Fruit fly (Drosophila melanogaster): ENCODE results near the gene CG10336.
A peak's percentile ranks its signal among the peaks of the same experiment; 100 is the strongest.

CG10336 gene

dm6 chr2L:18676948-18677820 is 12.1 kb upstream of the CG10336 start, which contains the start of the genes Mst36Fa and CG31751:
Gene Mst36Fa (minus strand): TSS chr2L:18676998.
Gene CG31751 (plus strand): TSS chr2L:18677221.
- peak; percentile 4 for TF ChIP-seq CG17801 (GFP tag; optimal IDR thresholded peaks at IDR 0.05; ENCODE audit: partially characterized antibody)

- no peak for TF ChIP-seq CG17801 (GFP tag; optimal IDR thresholded peaks at IDR 0.05; ENCODE audit: partially characterized antibody)
Observed at dm6 chr2L:18677910-18678639, 11.3 kb upstream of the CG10336 start.

dm6 chr2L:18681903-18682302 is 7.4 kb upstream of the CG10336 start, which contains the start of gene tos:
Gene tos (minus strand): TSS chr2L:18682075.
- no peak for TF ChIP-seq CG17801 (GFP tag; optimal IDR thresholded peaks at IDR 0.05; ENCODE audit: partially characterized antibody)

dm6 chr2L:18687827-18688226 is 1.5 kb upstream of the CG10336 start:
- no peak for TF ChIP-seq CG17801 (GFP tag; optimal IDR thresholded peaks at IDR 0.05; ENCODE audit: partially characterized antibody)

- peak; percentile 0 for TF ChIP-seq CG17801 (GFP tag; optimal IDR thresholded peaks at IDR 0.05; ENCODE audit: partially characterized antibody)
Observed at dm6 chr2L:18688646-18689296, 557 bp upstream of the CG10336 start, which contains the start of gene msl-1. Gene msl-1 (minus strand): TSS chr2L:18688800.

- peak; percentile 94 for TF ChIP-seq CG17801 (GFP tag; optimal IDR thresholded peaks at IDR 0.05; ENCODE audit: partially characterized antibody)
Observed at dm6 chr2L:18693877-18694723, 4.8 kb downstream of the CG10336 start.

dm6 chr2L:18694724-18695105 is 5.4 kb downstream of the CG10336 start:
- TF ChIP-seq CG17801 (GFP tag; optimal IDR thresholded peaks at IDR 0.05; ENCODE audit: partially characterized antibody): no peak

- TF ChIP-seq CG17801 (GFP tag; optimal IDR thresholded peaks at IDR 0.05; ENCODE audit: partially characterized antibody): peak; percentile 68
Observed at dm6 chr2L:18695404-18695804, 6.1 kb downstream of the CG10336 start, which contains the start of the genes CG10383 and CG10338. Gene CG10383 (minus strand): TSS chr2L:18695602. Gene CG10338 (plus strand): TSS chr2L:18695664.

- peak; percentile 10 for TF ChIP-seq CG17801 (GFP tag; optimal IDR thresholded peaks at IDR 0.05; ENCODE audit: partially characterized antibody)
Observed at dm6 chr2L:18698559-18699130, 9.3 kb downstream of the CG10336 start, which contains the start of gene CG10341. Gene CG10341 (plus strand): TSS chr2L:18698714.

- peak; percentile 69 for TF ChIP-seq CG17801 (GFP tag; optimal IDR thresholded peaks at IDR 0.05; ENCODE audit: partially characterized antibody)
Observed at dm6 chr2L:18702721-18703488, 13.6 kb downstream of the CG10336 start, which contains the start of the genes CG10376 and CG10343. Gene CG10376 (minus strand): TSS chr2L:18703105. Gene CG10343 (plus strand): TSS chr2L:18703473.

- peak; percentile 73 for TF ChIP-seq CG17801 (GFP tag; optimal IDR thresholded peaks at IDR 0.05; ENCODE audit: partially characterized antibody)
Observed at dm6 chr2L:18705617-18706046, 16.3 kb downstream of the CG10336 start, which contains the start of gene Jwa. Gene Jwa (minus strand): TSS chr2L:18705703.

dm6 chr2L:18707844-18708238 is 18.5 kb downstream of the CG10336 start:
- TF ChIP-seq CG17801 (GFP tag; optimal IDR thresholded peaks at IDR 0.05; ENCODE audit: partially characterized antibody): no peak
